Fruit fly (Drosophila melanogaster) whole organism, embryonic: Measurements from ENCODE around the gene CG45078.
A peak's percentile ranks its signal among the peaks of the same experiment; 100 is the strongest.

Experiments used
- CG10366 ChIP-seq: fragments of 200-800 bp; sonication (Bioruptor generic); IDR thresholded peaks from 2 replicates; pipeline ENCODE4 v1.3.6; 2022; ENCODE audit warnings: missing biosample characterization, missing genetic modification characterization
- CG15514 ChIP-seq: fragments of 200-800 bp; sonication (Bioruptor generic); optimal IDR thresholded peaks from 3 replicates; lab custom pipeline; 2017; ENCODE audit warnings: missing biosample characterization, missing genetic modification characterization, mild to moderate bottlenecking, moderate library complexity, missing genetic modification reagents
- CG17359 ChIP-seq: fragments of 200-800 bp; sonication (Bioruptor generic); optimal IDR thresholded peaks from 3 replicates; lab custom pipeline; 2018; ENCODE audit warnings: missing biosample characterization, mild to moderate bottlenecking, missing genetic modification characterization, moderate library complexity
- CG18599 ChIP-seq: fragments of 200-800 bp; sonication (Bioruptor generic); optimal IDR thresholded peaks from 3 replicates; lab custom pipeline; 2017; ENCODE audit warnings: missing biosample characterization, missing genetic modification characterization, mild to moderate bottlenecking, moderate library complexity, missing genetic modification reagents
- CG30020 ChIP-seq: fragments of 200-800 bp; optimal IDR thresholded peaks from 2 replicates; lab custom pipeline; 2019; ENCODE audit warnings: missing biosample characterization, mild to moderate bottlenecking, missing genetic modification characterization, moderate library complexity
- CG31224 ChIP-seq: fragments of 200-800 bp; sonication (Bioruptor generic); IDR thresholded peaks from 2 replicates; pipeline ENCODE4 v1.3.6; 2022; ENCODE audit warnings: missing biosample characterization, missing genetic modification characterization
- CG3281 ChIP-seq: fragments of 200-800 bp; sonication (Bioruptor generic); optimal IDR thresholded peaks from 3 replicates; lab custom pipeline; 2017; ENCODE audit warnings: missing biosample characterization, mild to moderate bottlenecking, missing genetic modification characterization
- CG7271 ChIP-seq: fragments of 200-800 bp; sonication (Bioruptor generic); optimal IDR thresholded peaks from 2 replicates; lab custom pipeline; 2018; ENCODE audit warnings: missing biosample characterization, mild to moderate bottlenecking, missing genetic modification characterization, moderate library complexity
- CG8944 ChIP-seq: fragments of 200-800 bp; sonication (Bioruptor generic); optimal IDR thresholded peaks from 3 replicates; lab custom pipeline; 2016; ENCODE audit warnings: missing biosample characterization, missing genetic modification characterization
- Hey ChIP-seq: fragments of 200-800 bp; sonication (Bioruptor generic); optimal IDR thresholded peaks from 3 replicates; lab custom pipeline; 2018; ENCODE audit warnings: missing biosample characterization, mild to moderate bottlenecking, missing genetic modification characterization
- Hr39 ChIP-seq: fragments of >200 bp; optimal IDR thresholded peaks from 2 replicates; lab custom pipeline; 2017
- Lpt ChIP-seq: fragments of >200 bp; optimal IDR thresholded peaks from 2 replicates; lab custom pipeline; 2018; ENCODE audit warnings: missing biosample characterization, missing genetic modification characterization
- Meics ChIP-seq: fragments of 200-800 bp; sonication (Bioruptor generic); optimal IDR thresholded peaks from 2 replicates; lab custom pipeline; 2017; ENCODE audit warnings: missing biosample characterization, mild to moderate bottlenecking, missing genetic modification characterization
- Myb ChIP-seq: fragments of 200-800 bp; sonication (Bioruptor generic); optimal IDR thresholded peaks from 2 replicates; lab custom pipeline; 2016; ENCODE audit warnings: missing biosample characterization, missing genetic modification characterization
- Rfx ChIP-seq: fragments of 200-800 bp; sonication (Bioruptor generic); IDR thresholded peaks from 2 replicates; pipeline ENCODE4 v1.3.6; 2022; ENCODE audit warnings: missing biosample characterization, missing genetic modification characterization
- Side ChIP-seq: fragments of 200-800 bp; sonication (Bioruptor generic); optimal IDR thresholded peaks from 2 replicates; lab custom pipeline; 2016; ENCODE audit warnings: missing biosample characterization, missing genetic modification characterization
- cas ChIP-seq: fragments of 200-800 bp; sonication (Bioruptor generic); IDR thresholded peaks from 2 replicates; pipeline ENCODE4 v1.3.6; 2022; ENCODE audit warnings: missing biosample characterization, missing genetic modification characterization
- disco-r ChIP-seq: fragments of 200-800 bp; sonication (Bioruptor generic); optimal IDR thresholded peaks from 2 replicates; lab custom pipeline; 2016; ENCODE audit warnings: missing biosample characterization, missing genetic modification characterization
- dysf ChIP-seq: fragments of 200-800 bp; sonication (Bioruptor generic); IDR thresholded peaks from 3 replicates; pipeline ENCODE4 v1.3.6; 2022; ENCODE audit warnings: missing biosample characterization, missing genetic modification characterization
- hb ChIP-seq: fragments of 200-800 bp; sonication (Bioruptor generic); IDR thresholded peaks from 3 replicates; pipeline ENCODE4 v1.3.6; 2022; ENCODE audit warnings: missing biosample characterization, missing genetic modification characterization; ENCODE audit not compliant: partially characterized antibody
- kah ChIP-seq: fragments of 200-800 bp; sonication (Bioruptor generic); optimal IDR thresholded peaks from 2 replicates; lab custom pipeline; 2018; ENCODE audit warnings: missing biosample characterization, mild to moderate bottlenecking, missing genetic modification characterization
- lab ChIP-seq: fragments of 200-800 bp; sonication (Bioruptor generic); optimal IDR thresholded peaks from 3 replicates; lab custom pipeline; 2017; ENCODE audit warnings: missing biosample characterization, missing genetic modification characterization, mild to moderate bottlenecking, moderate library complexity, missing genetic modification reagents
- maf-S ChIP-seq: fragments of 200-800 bp; sonication (Bioruptor generic); optimal IDR thresholded peaks from 2 replicates; lab custom pipeline; 2016; ENCODE audit warnings: missing biosample characterization, missing genetic modification characterization
- sens ChIP-seq: fragments of 200-800 bp; sonication (Bioruptor generic); peaks from one replicate; lab custom pipeline; 2016; ENCODE audit warnings: missing biosample characterization, missing genetic modification characterization
- seq ChIP-seq: fragments of 200-800 bp; sonication (Bioruptor generic); IDR thresholded peaks from 2 replicates; pipeline ENCODE4 v1.3.6; 2022; ENCODE audit warnings: missing biosample characterization, missing genetic modification characterization
- sisA ChIP-seq: fragments of 200-800 bp; sonication (Bioruptor generic); IDR thresholded peaks from 2 replicates; pipeline ENCODE4 v1.3.6; 2022; ENCODE audit warnings: missing biosample characterization, missing genetic modification characterization
- sob ChIP-seq: fragments of 200-800 bp; sonication (Bioruptor generic); IDR thresholded peaks from 2 replicates; pipeline ENCODE4 v1.3.6; 2022; ENCODE audit warnings: missing biosample characterization, missing genetic modification characterization

Gene CG45078

dm6 chr3R:10726714-10727113 lies 50.5 kb downstream of the CG45078 start:
- TF ChIP-seq kah (GFP tag; lab: Kevin White, UChicago) (no peak), Rfx (GFP tag; lab: Robert Waterston, UW) (0 out of 2 replicates have a peak, but pooled peaks have one; percentile 30), CG8944 (no peak), sob (GFP tag; lab: Robert Waterston, UW) (0 out of 2 replicates have a peak, but pooled peaks have one; percentile 23), disco-r (GFP tag; lab: Kevin White, UChicago) (no peak), dysf (GFP tag; lab: Robert Waterston, UW) (no peak), CG10366 (GFP tag; lab: Robert Waterston, UW) (no peak), sens (no peak), CG18599 (peak; percentile 68), Meics (peak; percentile 7), Myb (GFP tag; lab: Kevin White, UChicago) (no peak), CG30020 (tag; lab: Kevin White, UChicago) (no peak), Hey (tag; lab: Kevin White, UChicago) (no peak), CG17359 (tag; lab: Kevin White, UChicago) (no peak), maf-S (GFP tag; lab: Kevin White, UChicago) (no peak), Lpt (GFP tag; lab: Kevin White, UChicago) (no peak), Side (GFP tag; lab: Kevin White, UChicago) (no peak), Hr39 (lab: Kevin White, UChicago) (no peak), CG15514 (GFP tag; lab: Kevin White, UChicago) (peak; percentile 9), sisA (no peak), CG7271 (tag; lab: Kevin White, UChicago) (no peak), cas (GFP tag; lab: Robert Waterston, UW) (no peak), hb (no peak), CG3281 (peak; percentile 24), lab (GFP tag; lab: Kevin White, UChicago) (peak; percentile 58), CG31224 (no peak), seq (no peak)
- TF ChIP-seq, all 482 proteins: peak for 7
